Worm (Caenorhabditis elegans) whole organism, mixed stage, embryonic: ENCODE measurements around the gene drd-5.

Experiments used
- ceh-83 ChIP-seq: fragments of 200-800 bp; sonication (Bioruptor generic); optimal IDR thresholded peaks from 2 replicates; lab custom pipeline; 2018; ENCODE audit warnings: mild to moderate bottlenecking, missing genetic modification characterization, missing compliant biosample characterization
- elt-3 ChIP-seq: fragments of 150-350 bp; optimal IDR thresholded peaks from 2 replicates; lab custom pipeline; 2014; ENCODE audit warnings: missing biosample characterization, missing genetic modification characterization

DNA sequence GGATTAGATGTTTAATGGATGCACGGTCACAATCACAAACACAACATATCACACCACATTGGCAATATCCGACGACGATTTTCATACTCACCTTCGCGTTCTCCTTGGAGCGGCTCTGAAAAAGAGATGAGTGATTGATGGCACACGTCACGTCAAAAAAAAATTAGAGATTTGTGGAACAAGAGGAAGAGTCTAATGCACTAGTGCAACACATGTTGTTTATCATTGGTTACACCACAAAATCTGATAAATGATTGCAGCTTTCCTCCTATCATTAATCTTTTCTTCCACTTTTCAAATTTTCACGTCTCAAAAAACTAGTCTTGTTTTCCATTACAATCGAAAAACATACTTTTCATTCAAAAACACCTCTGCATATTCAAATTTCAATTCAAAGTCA, 44.4 kb upstream of the drd-5 start:
- TF ChIP-seq ceh-83 (GFP tag; lab: Kevin White, UChicago): no peak
- no peak for TF ChIP-seq elt-3 (tag; lab: Kevin White, UChicago)
